Fruit fly (Drosophila melanogaster) whole organism, embryonic: Measurements from ENCODE around the gene Cbp20.

ENCODE experiments used
- CG11093 ChIP-seq: fragments of 200-800 bp; sonication (Bioruptor generic); IDR thresholded peaks from 3 replicates; pipeline ENCODE4 v1.3.6; 2022; ENCODE audit warnings: missing biosample characterization, missing genetic modification characterization
- CG13287 ChIP-seq: fragments of 200-800 bp; sonication (Bioruptor generic); IDR thresholded peaks from 2 replicates; pipeline ENCODE4 v1.3.6; 2022; ENCODE audit warnings: missing biosample characterization, missing genetic modification characterization; ENCODE audit not compliant: partially characterized antibody
- CG14667 ChIP-seq: fragments of 200-800 bp; sonication (Bioruptor generic); IDR thresholded peaks from 2 replicates; pipeline ENCODE4 v1.3.6; 2022; ENCODE audit warnings: missing biosample characterization, missing genetic modification characterization
- CG14965 ChIP-seq: fragments of 200-800 bp; sonication (Bioruptor generic); optimal IDR thresholded peaks from 2 replicates; lab custom pipeline; 2016; ENCODE audit warnings: missing biosample characterization, missing genetic modification characterization, borderline replicate concordance
- CG15269 ChIP-seq: fragments of 200-800 bp; sonication (Bioruptor generic); optimal IDR thresholded peaks from 2 replicates; lab custom pipeline; 2018; ENCODE audit warnings: missing biosample characterization, mild to moderate bottlenecking, missing genetic modification characterization, moderate library complexity
- CG15479 ChIP-seq: fragments of 200-800 bp; sonication (Bioruptor generic); optimal IDR thresholded peaks from 3 replicates; lab custom pipeline; 2019; ENCODE audit warnings: missing biosample characterization, mild to moderate bottlenecking, missing genetic modification characterization, moderate library complexity
- CG15514 ChIP-seq: fragments of 200-800 bp; sonication (Bioruptor generic); optimal IDR thresholded peaks from 3 replicates; lab custom pipeline; 2017; ENCODE audit warnings: missing biosample characterization, missing genetic modification characterization, mild to moderate bottlenecking, moderate library complexity, missing genetic modification reagents
- CG3281 ChIP-seq: fragments of 200-800 bp; sonication (Bioruptor generic); optimal IDR thresholded peaks from 3 replicates; lab custom pipeline; 2017; ENCODE audit warnings: missing biosample characterization, mild to moderate bottlenecking, missing genetic modification characterization
- CG3407 ChIP-seq: fragments of 200-800 bp; sonication (Bioruptor generic); optimal IDR thresholded peaks from 2 replicates; lab custom pipeline; 2018; ENCODE audit warnings: missing biosample characterization, mild to moderate bottlenecking, missing genetic modification characterization
- CG3726 ChIP-seq: fragments of 200-800 bp; sonication (Bioruptor generic); IDR thresholded peaks from 3 replicates; pipeline ENCODE4, ENCODE4 v1.3.6; 2022; ENCODE audit warnings: missing biosample characterization, missing genetic modification characterization
- CG6175 ChIP-seq: fragments of 200-800 bp; sonication (Bioruptor generic); IDR thresholded peaks from 3 replicates; pipeline ENCODE4 v1.3.6; 2022; ENCODE audit warnings: missing biosample characterization, missing genetic modification characterization
- CG7839 ChIP-seq: fragments of 200-800 bp; sonication (Bioruptor generic); optimal IDR thresholded peaks from 3 replicates; lab custom pipeline; 2018; ENCODE audit warnings: missing biosample characterization, mild to moderate bottlenecking, missing genetic modification characterization, moderate library complexity
- CG8281 ChIP-seq: fragments of 200-800 bp; sonication (Bioruptor generic); optimal IDR thresholded peaks from 2 replicates; lab custom pipeline; 2018; ENCODE audit warnings: missing biosample characterization, mild to moderate bottlenecking, missing genetic modification characterization, moderate library complexity
- CG8388 ChIP-seq: fragments of 200-800 bp; sonication (Bioruptor generic); optimal IDR thresholded peaks from 2 replicates; lab custom pipeline; 2019; ENCODE audit warnings: missing biosample characterization, mild to moderate bottlenecking, missing genetic modification characterization, moderate library complexity
- CG9215 ChIP-seq: fragments of 200-800 bp; sonication (Bioruptor generic); IDR thresholded peaks from 2 replicates; pipeline ENCODE4 v1.3.6; 2022; ENCODE audit warnings: missing biosample characterization, missing genetic modification characterization
- CG9817 ChIP-seq: fragments of 200-800 bp; sonication (Bioruptor generic); optimal IDR thresholded peaks from 2 replicates; lab custom pipeline; 2018; ENCODE audit warnings: missing biosample characterization, mild to moderate bottlenecking, missing genetic modification characterization, moderate library complexity
- Camta ChIP-seq: fragments of 200-800 bp; sonication (Bioruptor generic); optimal IDR thresholded peaks from 2 replicates; lab custom pipeline; 2016; ENCODE audit warnings: missing biosample characterization, missing genetic modification characterization
- Dip3 ChIP-seq: fragments of 200-800 bp; sonication (Bioruptor generic); optimal IDR thresholded peaks from 3 replicates; lab custom pipeline; 2016; ENCODE audit warnings: missing biosample characterization, missing genetic modification characterization
- Fer3 ChIP-seq: fragments of 200-800 bp; sonication (Bioruptor generic); optimal IDR thresholded peaks from 2 replicates; lab custom pipeline; 2018; ENCODE audit warnings: missing biosample characterization, mild to moderate bottlenecking, missing genetic modification characterization, moderate library complexity
- Gsc ChIP-seq: fragments of 200-800 bp; sonication (Bioruptor generic); IDR thresholded peaks from 2 replicates; pipeline ENCODE4 v1.3.6; 2022; ENCODE audit warnings: missing biosample characterization, missing genetic modification characterization
- Gug ChIP-seq: fragments of 200-800 bp; sonication (Bioruptor generic); IDR thresholded peaks from 4 replicates; pipeline ENCODE4 v1.3.6; 2022; ENCODE audit warnings: missing biosample characterization, missing genetic modification characterization
- HLH54F ChIP-seq: fragments of 200-800 bp; sonication (Bioruptor generic); optimal IDR thresholded peaks from 3 replicates; lab custom pipeline; 2016; ENCODE audit warnings: missing biosample characterization, missing genetic modification characterization
- HmgZ ChIP-seq: fragments of 200-800 bp; sonication (Bioruptor generic); optimal IDR thresholded peaks from 2 replicates; lab custom pipeline; 2018; ENCODE audit warnings: missing biosample characterization, mild to moderate bottlenecking, missing genetic modification characterization
- Hr39 ChIP-seq: fragments of >200 bp; optimal IDR thresholded peaks from 2 replicates; lab custom pipeline; 2017
- Kr ChIP-seq: fragments of 200-800 bp; sonication (Bioruptor generic); optimal IDR thresholded peaks from 2 replicates; lab custom pipeline; 2017; ENCODE audit warnings: missing biosample characterization, mild to moderate bottlenecking, missing genetic modification characterization
- MBD-R2 ChIP-seq: fragments of 200-800 bp; sonication (Bioruptor generic); IDR thresholded peaks from 2 replicates; pipeline ENCODE4 v1.3.6; 2022; ENCODE audit warnings: missing biosample characterization, missing genetic modification characterization
- NC2α ChIP-seq: fragments of 200-800 bp; sonication (Bioruptor generic); optimal IDR thresholded peaks from 2 replicates; lab custom pipeline; 2016; ENCODE audit warnings: missing biosample characterization, missing genetic modification characterization
- Poxn ChIP-seq: fragments of 200-800 bp; sonication (Bioruptor generic); IDR thresholded peaks from 2 replicates; pipeline ENCODE4 v1.3.6; 2022; ENCODE audit warnings: missing biosample characterization, missing genetic modification characterization
- Sry-β ChIP-seq: fragments of 200-800 bp; sonication (Bioruptor generic); optimal IDR thresholded peaks from 2 replicates; lab custom pipeline; 2018; ENCODE audit warnings: missing biosample characterization, mild to moderate bottlenecking, missing genetic modification characterization, moderate library complexity
- Xbp1 ChIP-seq: fragments of 200-800 bp; sonication (Bioruptor generic); optimal IDR thresholded peaks from 3 replicates; lab custom pipeline; 2016; ENCODE audit warnings: missing biosample characterization, mild to moderate bottlenecking, missing genetic modification characterization
- ato ChIP-seq: fragments of 200-800 bp; sonication (Bioruptor generic); IDR thresholded peaks from 2 replicates; pipeline ENCODE4 v1.3.6; 2022; ENCODE audit warnings: missing biosample characterization, missing genetic modification characterization; ENCODE audit not compliant: partially characterized antibody
- cg ChIP-seq: fragments of 200-800 bp; sonication (Bioruptor generic); optimal IDR thresholded peaks from 3 replicates; lab custom pipeline; 2019; ENCODE audit warnings: missing biosample characterization, mild to moderate bottlenecking, missing genetic modification characterization, moderate library complexity
- croc ChIP-seq: fragments of 200-800 bp; sonication (Bioruptor generic); conservative IDR thresholded peaks from 3 replicates; pipeline ENCODE4 v1.3.6; 2022; ENCODE audit warnings: missing biosample characterization, missing genetic modification characterization
- dysf ChIP-seq: fragments of 200-800 bp; sonication (Bioruptor generic); IDR thresholded peaks from 3 replicates; pipeline ENCODE4 v1.3.6; 2022; ENCODE audit warnings: missing biosample characterization, missing genetic modification characterization
- fd102C ChIP-seq: fragments of 200-800 bp; sonication (Bioruptor generic); optimal IDR thresholded peaks from 2 replicates; lab custom pipeline; 2018; ENCODE audit warnings: missing biosample characterization, mild to moderate bottlenecking, missing genetic modification characterization, moderate library complexity
- fd64A ChIP-seq: fragments of 200-800 bp; sonication (Bioruptor generic); optimal IDR thresholded peaks from 3 replicates; lab custom pipeline; 2018; ENCODE audit warnings: missing biosample characterization, mild to moderate bottlenecking, missing genetic modification characterization
- ftz-f1 ChIP-seq: fragments of 200-800 bp; sonication (Bioruptor generic); optimal IDR thresholded peaks from 2 replicates; lab custom pipeline; 2016; ENCODE audit warnings: missing biosample characterization, missing genetic modification characterization
- gcm2 ChIP-seq: fragments of 200-800 bp; sonication (Bioruptor generic); optimal IDR thresholded peaks from 2 replicates; lab custom pipeline; 2016; ENCODE audit warnings: missing biosample characterization, missing genetic modification characterization
- grn ChIP-seq: fragments of 200-800 bp; sonication (Bioruptor generic); optimal IDR thresholded peaks from 3 replicates; lab custom pipeline; 2017; ENCODE audit warnings: missing biosample characterization, missing genetic modification characterization
- h ChIP-seq: fragments of >200 bp; optimal IDR thresholded peaks from 2 replicates; lab custom pipeline; 2017
- lilli ChIP-seq: fragments of 200-800 bp; sonication (Bioruptor generic); optimal IDR thresholded peaks from 3 replicates; lab custom pipeline; 2016; ENCODE audit warnings: missing biosample characterization, missing genetic modification characterization
- mam ChIP-seq: fragments of 200-800 bp; sonication (Bioruptor generic); optimal IDR thresholded peaks from 3 replicates; lab custom pipeline; 2016; ENCODE audit warnings: missing biosample characterization, missing genetic modification characterization
- peb ChIP-seq: fragments of 200-800 bp; sonication (Bioruptor generic); IDR thresholded peaks from 2 replicates; pipeline ENCODE4 v1.3.6; 2022; ENCODE audit warnings: missing biosample characterization, missing genetic modification characterization
- prd ChIP-seq, 3 experiments: fragments of >200 bp in 2 of 3; fragments of 200-800 bp in 1 of 3; sonication (Bioruptor generic) in 1 of 3; optimal IDR thresholded peaks in 2 of 3; IDR thresholded peaks in 1 of 3; 2 replicates in 2 of 3; 3 replicates in 1 of 3; pipeline versions ENCODE4 v1.3.6 to Lab custom; 2017 to 2022; ENCODE audit warnings: missing biosample characterization in 1 of 3, missing genetic modification characterization in 1 of 3
- ro ChIP-seq: fragments of 200-800 bp; sonication (Bioruptor generic); IDR thresholded peaks from 2 replicates; pipeline ENCODE4 v1.3.6; 2022; ENCODE audit warnings: missing biosample characterization, missing genetic modification characterization
- salm ChIP-seq: fragments of 200-800 bp; sonication (Bioruptor generic); optimal IDR thresholded peaks from 2 replicates; lab custom pipeline; 2018; ENCODE audit warnings: missing biosample characterization, mild to moderate bottlenecking, missing genetic modification characterization
- sc ChIP-seq, 3 experiments: fragments of >200 bp in 2 of 3; fragments of 200-800 bp in 1 of 3; sonication (Bioruptor generic) in 1 of 3; optimal IDR thresholded peaks; 2 replicates in 2 of 3; 3 replicates in 1 of 3; lab custom pipeline; 2017; ENCODE audit warnings: mild to moderate bottlenecking in 1 of 3, missing biosample characterization in 1 of 3, missing genetic modification characterization in 1 of 3, missing genetic modification reagents in 1 of 3
- sug ChIP-seq: fragments of 200-800 bp; optimal IDR thresholded peaks from 2 replicates; lab custom pipeline; 2019; ENCODE audit warnings: missing biosample characterization, mild to moderate bottlenecking, missing genetic modification characterization, moderate library complexity
- tin ChIP-seq: fragments of 200-800 bp; sonication (Bioruptor generic); optimal IDR thresholded peaks from 3 replicates; lab custom pipeline; 2016; ENCODE audit warnings: missing biosample characterization, missing genetic modification characterization
- zen ChIP-seq: fragments of 200-800 bp; sonication (Bioruptor generic); optimal IDR thresholded peaks from 3 replicates; lab custom pipeline; 2018; ENCODE audit warnings: missing biosample characterization, mild to moderate bottlenecking, missing genetic modification characterization, moderate library complexity

Gene Cbp20

DNA sequence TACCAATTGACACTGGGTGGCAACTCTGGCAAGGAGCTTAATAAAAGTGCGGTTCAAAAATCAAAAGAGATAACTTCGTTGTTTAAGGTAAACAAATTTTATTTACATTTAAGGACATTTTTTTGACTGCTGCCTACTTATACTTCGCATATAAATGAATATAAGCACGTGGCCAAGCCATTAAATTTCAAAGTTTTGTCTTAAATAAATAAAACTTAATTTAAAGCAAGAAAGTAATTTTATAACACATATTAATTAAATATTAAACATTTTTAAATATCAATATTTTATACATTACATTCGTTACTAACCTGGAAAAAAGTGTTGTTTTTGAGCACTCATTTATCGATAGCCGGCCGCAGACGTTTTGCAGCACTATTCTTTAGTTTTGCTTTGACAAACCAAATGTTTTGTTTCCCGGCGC, 24.3 kb downstream of the Cbp20 start, which contains the start of the genes CG12321 and MED17 (continued):
- TF ChIP-seq Dip3 (GFP tag; lab: Kevin White, UChicago), result peak; percentile 77
- peak; percentile 79; the same call in 2 of the 3 replicates for TF ChIP-seq CG6175 (GFP tag; lab: Robert Waterston, UW)
- no peak for TF ChIP-seq Kr
- no peak for TF ChIP-seq sc (optimal IDR thresholded peaks at IDR 0.05; lab: Kevin White, UChicago)
- peak; percentile 85 for TF ChIP-seq sc (GFP tag; optimal IDR thresholded peaks at IDR 0.05; lab: Kevin White, UChicago)
- TF ChIP-seq Gug (GFP tag; lab: Robert Waterston, UW), result peak; percentile 80
- TF ChIP-seq CG14965, result no peak
- peak; percentile 52 for TF ChIP-seq Gsc (GFP tag; lab: Robert Waterston, UW)
- TF ChIP-seq CG15269 (tag; lab: Kevin White, UChicago), result peak; percentile 89
- TF ChIP-seq Hr39 (lab: Kevin White, UChicago), result no peak
- TF ChIP-seq CG13287 (GFP tag; lab: Robert Waterston, UW), result no peak
- peak; percentile 67 for TF ChIP-seq ro
- TF ChIP-seq mam (GFP tag; lab: Kevin White, UChicago), result peak; percentile 70
- no peak for TF ChIP-seq prd (optimal IDR thresholded peaks at IDR 0.05; lab: Kevin White, UChicago)
- TF ChIP-seq prd (GFP tag; IDR thresholded peaks at IDR 0.05; lab: Robert Waterston, UW), result peak; percentile 89
- TF ChIP-seq lilli (GFP tag; lab: Kevin White, UChicago), result peak; percentile 84
- TF ChIP-seq ftz-f1 (GFP tag; lab: Kevin White, UChicago), result no peak
- TF ChIP-seq CG15479 (GFP tag; lab: Kevin White, UChicago), result no peak
- TF ChIP-seq dysf, result peak; percentile 87
- no peak for TF ChIP-seq h (lab: Kevin White, UChicago)
- TF ChIP-seq fd102C (GFP tag; lab: Kevin White, UChicago), result no peak
- no peak for TF ChIP-seq cg (GFP tag; lab: Kevin White, UChicago)
- peak; percentile 61 for TF ChIP-seq Poxn (GFP tag; lab: Robert Waterston, UW)
- TF ChIP-seq CG15514, result peak; percentile 86
- TF ChIP-seq CG9215 (GFP tag; lab: Robert Waterston, UW), result peak; percentile 88
- peak; percentile 70 for TF ChIP-seq CG3407 (GFP tag; lab: Kevin White, UChicago)
- peak; percentile 90 for TF ChIP-seq CG3281
- peak; percentile 76 for TF ChIP-seq croc
- peak; percentile 79 for TF ChIP-seq CG14667 (GFP tag; lab: Robert Waterston, UW)
- TF ChIP-seq sug, result peak; percentile 81
- TF ChIP-seq CG3726, result peak; percentile 76; the same call in 2 of the 3 replicates
- peak; percentile 74 for TF ChIP-seq peb (GFP tag; lab: Robert Waterston, UW)
- TF ChIP-seq NC2α (GFP tag; lab: Kevin White, UChicago), result no peak
- TF ChIP-seq grn (GFP tag; lab: Kevin White, UChicago), result no peak
- peak; percentile 62 for TF ChIP-seq gcm2 (GFP tag; lab: Kevin White, UChicago)
- peak; percentile 85 for TF ChIP-seq Fer3
- peak; percentile 86 for TF ChIP-seq CG9817 (tag; lab: Kevin White, UChicago)
- TF ChIP-seq tin (GFP tag; lab: Kevin White, UChicago), result peak; percentile 92
- no peak for TF ChIP-seq salm
- peak; percentile 94 for TF ChIP-seq Xbp1 (GFP tag; lab: Kevin White, UChicago)
- TF ChIP-seq CG11093, result peak; percentile 80
- no peak for TF ChIP-seq Camta (GFP tag; lab: Kevin White, UChicago)
- peak; percentile 71 for TF ChIP-seq HmgZ (tag; lab: Kevin White, UChicago)
- TF ChIP-seq ato, result no peak
- TF ChIP-seq fd64A (GFP tag; lab: Kevin White, UChicago), result no peak
- TF ChIP-seq MBD-R2, result peak; percentile 86
- TF ChIP-seq HLH54F (GFP tag; lab: Kevin White, UChicago), result peak; percentile 74
- peak; percentile 80 for TF ChIP-seq CG8388
- peak; percentile 45 for TF ChIP-seq Sry-β (GFP tag; lab: Kevin White, UChicago)
- TF ChIP-seq CG7839 (tag; lab: Kevin White, UChicago), result peak; percentile 86
- peak; percentile 60 for TF ChIP-seq CG8281
- TF ChIP-seq zen, result peak; percentile 87
